Fruit fly (Drosophila melanogaster) whole organism, wandering third instar larva: ENCODE measurements around the gene dsx-c73A.

ENCODE experiments used
- CG32264 ChIP-seq: fragments of 200-800 bp; sonication (Bioruptor generic); optimal IDR thresholded peaks from 2 replicates; lab custom pipeline; 2016; ENCODE audit warnings: missing biosample characterization, missing genetic modification characterization
- CG9705 ChIP-seq: fragments of 200-800 bp; sonication (Bioruptor generic); optimal IDR thresholded peaks from 2 replicates; lab custom pipeline; 2018; ENCODE audit warnings: missing biosample characterization, mild to moderate bottlenecking, missing genetic modification characterization
- Dfd ChIP-seq: fragments of >200 bp; optimal IDR thresholded peaks from 2 replicates; lab custom pipeline; 2017; ENCODE audit warnings: missing biosample characterization, missing genetic modification characterization
- Dif ChIP-seq: fragments of 200-275, 200-300 bp; sonication (Bioruptor generic); optimal IDR thresholded peaks from 2 replicates; lab custom pipeline; 2018; ENCODE audit warnings: missing biosample characterization, missing genetic modification characterization; ENCODE audit not compliant: partially characterized antibody
- HLH106 ChIP-seq: fragments of 200-800 bp; optimal IDR thresholded peaks from 3 replicates; lab custom pipeline; 2019; ENCODE audit warnings: missing biosample characterization, mild to moderate bottlenecking, missing genetic modification characterization, moderate library complexity
- Hr83 ChIP-seq: fragments of 200-300 bp; sonication (Bioruptor generic); optimal IDR thresholded peaks from 2 replicates; lab custom pipeline; 2016; ENCODE audit warnings: missing biosample characterization, mild to moderate bottlenecking, missing genetic modification characterization, moderate library complexity; ENCODE audit not compliant: poor library complexity, severe bottlenecking
- Jra ChIP-seq: sonication (Bioruptor generic); optimal IDR thresholded peaks from 2 replicates; lab custom pipeline; 2016; ENCODE audit warnings: missing biosample characterization, missing genetic modification characterization
- Mio ChIP-seq: sonication (Bioruptor generic); optimal IDR thresholded peaks from 2 replicates; lab custom pipeline; 2016; ENCODE audit warnings: missing biosample characterization, missing genetic modification characterization
- Myc ChIP-seq: fragments of >200 bp; optimal IDR thresholded peaks from 2 replicates; lab custom pipeline; 2017
- N ChIP-seq: fragments of >200 bp; optimal IDR thresholded peaks from 2 replicates; lab custom pipeline; 2018; ENCODE audit warnings: missing biosample characterization, missing external identifiers, missing genetic modification characterization
- OdsH ChIP-seq: fragments of 200-800 bp; sonication (Bioruptor generic); optimal IDR thresholded peaks from 2 replicates; lab custom pipeline; 2016; ENCODE audit warnings: missing biosample characterization, mild to moderate bottlenecking, missing genetic modification characterization
- Rel ChIP-seq, 2 experiments: fragments of 200-800 bp; sonication (Bioruptor generic) in 1 of 2; optimal IDR thresholded peaks; 2 replicates in 1 of 2; 3 replicates in 1 of 2; lab custom pipeline; 2016 to 2019; ENCODE audit warnings: mild to moderate bottlenecking in 2 of 2, missing biosample characterization in 2 of 2, missing genetic modification characterization in 2 of 2, moderate library complexity in 1 of 2
- Sp1 ChIP-seq: fragments of 200-800 bp; sonication (Bioruptor generic); optimal IDR thresholded peaks from 3 replicates; lab custom pipeline; 2019; ENCODE audit warnings: missing biosample characterization, mild to moderate bottlenecking, missing genetic modification characterization, moderate library complexity
- Vsx2 ChIP-seq: fragments of 200-300, 225-300 bp; sonication (Bioruptor generic); optimal IDR thresholded peaks from 2 replicates; lab custom pipeline; 2018; ENCODE audit warnings: missing biosample characterization, missing genetic modification characterization; ENCODE audit not compliant: partially characterized antibody
- br ChIP-seq: fragments of 200-800 bp; sonication (Bioruptor generic); optimal IDR thresholded peaks from 2 replicates; lab custom pipeline; 2016; ENCODE audit warnings: missing biosample characterization, missing genetic modification characterization
- brk ChIP-seq: fragments of 200-800 bp; sonication (Bioruptor generic); optimal IDR thresholded peaks from 2 replicates; lab custom pipeline; 2016; ENCODE audit warnings: missing biosample characterization, mild to moderate bottlenecking, missing genetic modification characterization
- dl ChIP-seq, 2 experiments: fragments of 175-275, 200-275 bp in 1 of 2; fragments of 200-275 bp in 1 of 2; sonication (Bioruptor generic); optimal IDR thresholded peaks; lab custom pipeline; 2018; ENCODE audit warnings: mild to moderate bottlenecking in 2 of 2, missing biosample characterization in 2 of 2, missing genetic modification characterization in 2 of 2, moderate library complexity in 2 of 2; ENCODE audit not compliant: partially characterized antibody in 2 of 2, insufficient read depth in 1 of 2
- ey ChIP-seq: fragments of 200-800 bp; sonication (Bioruptor generic); optimal IDR thresholded peaks from 2 replicates; lab custom pipeline; 2016; ENCODE audit warnings: missing biosample characterization, missing genetic modification characterization
- foxo ChIP-seq, 2 experiments: fragments of 200-800 bp; sonication (Bioruptor generic); optimal IDR thresholded peaks; 2 replicates in 1 of 2; 3 replicates in 1 of 2; lab custom pipeline; 2016 to 2017; ENCODE audit warnings: missing biosample characterization in 2 of 2, missing genetic modification characterization in 2 of 2
- fru ChIP-seq: fragments of 200-800 bp; sonication (Bioruptor generic); optimal IDR thresholded peaks from 3 replicates; lab custom pipeline; 2016; ENCODE audit warnings: missing biosample characterization, mild to moderate bottlenecking, missing genetic modification characterization
- jim ChIP-seq: fragments of 175-275, 200-325 bp; sonication (Bioruptor generic); optimal IDR thresholded peaks from 2 replicates; lab custom pipeline; 2016; ENCODE audit warnings: missing biosample characterization, mild to moderate bottlenecking, missing genetic modification characterization
- lola ChIP-seq: fragments of >200 bp; optimal IDR thresholded peaks from 2 replicates; lab custom pipeline; 2017; ENCODE audit warnings: missing biosample characterization, missing genetic modification characterization
- pan ChIP-seq: fragments of >200 bp; optimal IDR thresholded peaks from 2 replicates; lab custom pipeline; 2017
- psq ChIP-seq: fragments of 200-800 bp; sonication (Bioruptor generic); optimal IDR thresholded peaks from 3 replicates; lab custom pipeline; 2017; ENCODE audit warnings: missing biosample characterization, mild to moderate bottlenecking, missing genetic modification characterization, moderate library complexity
- rgr ChIP-seq: fragments of 200-800 bp; sonication (Bioruptor generic); optimal IDR thresholded peaks from 3 replicates; lab custom pipeline; 2016; ENCODE audit warnings: missing biosample characterization, mild to moderate bottlenecking, missing genetic modification characterization
- sage ChIP-seq: fragments of 200-800 bp; sonication (Bioruptor generic); optimal IDR thresholded peaks from 2 replicates; lab custom pipeline; 2016; ENCODE audit warnings: missing biosample characterization, mild to moderate bottlenecking, missing genetic modification characterization
- sv ChIP-seq: fragments of 200-800 bp; sonication (Bioruptor generic); optimal IDR thresholded peaks from 3 replicates; lab custom pipeline; 2016; ENCODE audit warnings: missing biosample characterization, missing genetic modification characterization
- tai ChIP-seq: sonication (Bioruptor generic); optimal IDR thresholded peaks from 2 replicates; lab custom pipeline; 2016; ENCODE audit warnings: missing biosample characterization, missing genetic modification characterization
- woc ChIP-seq: sonication (Bioruptor generic); optimal IDR thresholded peaks from 2 replicates; lab custom pipeline; 2016; ENCODE audit warnings: missing biosample characterization, mild to moderate bottlenecking, missing genetic modification characterization

dsx-c73A gene

dm6 chr3L:16474130-16474529 lies 22.4 kb upstream of the dsx-c73A start:
- TF ChIP-seq HLH106 (tag; lab: Kevin White, UChicago) (no peak), dl (GFP tag; optimal IDR thresholded peaks at IDR 0.05; lab: Kevin White, UChicago; ENCODE audit: insufficient read depth in 1 of 2, partially characterized antibody in 2 of 2) (no peak), br (GFP tag; lab: Kevin White, UChicago) (no peak), CG9705 (GFP tag; lab: Kevin White, UChicago) (no peak), foxo (GFP tag; optimal IDR thresholded peaks at IDR 0.05; lab: Kevin White, UChicago) (peak in 1 of 2 experiments; percentile 13), sage (GFP tag; lab: Kevin White, UChicago) (no peak), jim (GFP tag; lab: Kevin White, UChicago) (no peak), brk (GFP tag; lab: Kevin White, UChicago) (no peak), Hr83 (GFP tag; lab: Kevin White, UChicago) (no peak), fru (GFP tag; lab: Kevin White, UChicago) (no peak), Jra (GFP tag; lab: Kevin White, UChicago) (no peak), OdsH (GFP tag; lab: Kevin White, UChicago) (peak; percentile 17), ey (GFP tag; lab: Kevin White, UChicago) (no peak)

dm6 chr3L:16470071-16470470 lies 18.3 kb upstream of the dsx-c73A start:
- TF ChIP-seq Myc (peak; percentile 84), Vsx2 (peak; percentile 71), N (GFP tag; lab: Kevin White, UChicago) (peak; percentile 91), dl (GFP tag; optimal IDR thresholded peaks at IDR 0.05; lab: Kevin White, UChicago; ENCODE audit: insufficient read depth in 1 of 2, partially characterized antibody in 2 of 2) (no peak), woc (GFP tag; lab: Kevin White, UChicago) (no peak)

dm6 chr3L:16463846-16464245 lies 12.1 kb upstream of the dsx-c73A start:
- no peak for TF ChIP-seq lola
- no peak for TF ChIP-seq N (GFP tag; lab: Kevin White, UChicago)
- no peak for TF ChIP-seq tai
- no peak for TF ChIP-seq Sp1 (GFP tag; lab: Kevin White, UChicago)
- TF ChIP-seq Jra (GFP tag; lab: Kevin White, UChicago), result no peak
- TF ChIP-seq HLH106 (tag; lab: Kevin White, UChicago), result no peak
- no peak for TF ChIP-seq fru (GFP tag; lab: Kevin White, UChicago)
- TF ChIP-seq pan (lab: Kevin White, UChicago), result no peak
- TF ChIP-seq woc (GFP tag; lab: Kevin White, UChicago), result no peak
- TF ChIP-seq, all 38 proteins: peak for 0

- TF ChIP-seq lola (no peak), CG32264 (GFP tag; lab: Kevin White, UChicago) (no peak), dl (GFP tag; optimal IDR thresholded peaks at IDR 0.05; lab: Kevin White, UChicago; ENCODE audit: insufficient read depth in 1 of 2, partially characterized antibody in 2 of 2) (no peak), Sp1 (GFP tag; lab: Kevin White, UChicago) (no peak), pan (lab: Kevin White, UChicago) (no peak), woc (GFP tag; lab: Kevin White, UChicago) (no peak)
Observed at dm6 chr3L:16442628-16443027, 9.1 kb downstream of the dsx-c73A start.

dm6 chr3L:16437271-16437670 lies 14.5 kb downstream of the dsx-c73A start:
- TF ChIP-seq Mio (GFP tag; lab: Kevin White, UChicago) (no peak), fru (GFP tag; lab: Kevin White, UChicago) (no peak), rgr (GFP tag; lab: Kevin White, UChicago) (no peak), sv (GFP tag; lab: Kevin White, UChicago) (no peak), foxo (GFP tag; optimal IDR thresholded peaks at IDR 0.05; lab: Kevin White, UChicago) (no peak), psq (GFP tag; lab: Kevin White, UChicago) (no peak), sage (GFP tag; lab: Kevin White, UChicago) (no peak), Rel (GFP tag; optimal IDR thresholded peaks at IDR 0.05; lab: Kevin White, UChicago) (no peak), Rel (tag; optimal IDR thresholded peaks at IDR 0.05; lab: Kevin White, UChicago) (no peak), dl (GFP tag; optimal IDR thresholded peaks at IDR 0.05; lab: Kevin White, UChicago; ENCODE audit: insufficient read depth in 1 of 2, partially characterized antibody in 2 of 2) (no peak), Dif (GFP tag; lab: Kevin White, UChicago) (no peak), jim (GFP tag; lab: Kevin White, UChicago) (no peak), N (GFP tag; lab: Kevin White, UChicago) (no peak), tai (no peak), Dfd (GFP tag; lab: Kevin White, UChicago) (no peak), Jra (GFP tag; lab: Kevin White, UChicago) (no peak)
